Fruit fly (Drosophila melanogaster) whole organism, wandering third instar larva: Measurements from ENCODE around the gene Myo81F.

Experiments
- Abd-B ChIP-seq: fragments of >200 bp; optimal IDR thresholded peaks from 2 replicates; lab custom pipeline; 2017; ENCODE audit warnings: missing biosample characterization, missing genetic modification characterization
- CG9705 ChIP-seq: fragments of 200-800 bp; sonication (Bioruptor generic); optimal IDR thresholded peaks from 2 replicates; lab custom pipeline; 2018; ENCODE audit warnings: missing biosample characterization, mild to moderate bottlenecking, missing genetic modification characterization
- ey ChIP-seq: fragments of 200-800 bp; sonication (Bioruptor generic); optimal IDR thresholded peaks from 2 replicates; lab custom pipeline; 2016; ENCODE audit warnings: missing biosample characterization, missing genetic modification characterization
- psq ChIP-seq: fragments of 200-800 bp; sonication (Bioruptor generic); optimal IDR thresholded peaks from 3 replicates; lab custom pipeline; 2017; ENCODE audit warnings: missing biosample characterization, mild to moderate bottlenecking, missing genetic modification characterization, moderate library complexity

DNA sequence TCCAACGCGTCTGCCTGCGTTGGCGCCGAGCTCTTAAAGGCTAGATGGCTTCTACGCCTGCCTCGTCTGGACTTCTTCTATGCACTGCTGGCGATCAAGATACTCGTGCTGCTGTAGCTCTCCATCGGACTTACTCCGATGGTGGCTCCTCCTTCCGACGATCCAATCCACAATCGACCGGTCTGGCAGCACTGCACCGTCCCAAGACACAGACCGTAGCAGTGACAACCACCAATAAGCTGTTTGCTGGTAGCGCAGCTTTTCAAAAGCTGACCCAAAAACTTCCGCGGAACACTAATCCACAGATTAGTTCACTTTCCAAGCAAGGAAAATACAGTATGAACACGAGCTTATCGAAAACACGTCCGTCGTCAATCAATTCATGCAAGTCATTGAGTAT is 1844.9 kb downstream of the Myo81F start:
- TF ChIP-seq CG9705 (GFP tag; lab: Kevin White, UChicago) (no peak), Abd-B (GFP tag; lab: Kevin White, UChicago) (no peak), psq (GFP tag; lab: Kevin White, UChicago) (no peak), ey (GFP tag; lab: Kevin White, UChicago) (no peak)
